Worm (Caenorhabditis elegans) whole organism, L4 larva: ENCODE measurements around the gene vps-41.

Experiments used
- D1046.2 ChIP-seq: fragments of 200-800 bp; sonication (Bioruptor generic); IDR thresholded peaks from 2 replicates; pipeline ENCODE4 v1.3.6; 2022; ENCODE audit warnings: missing genetic modification characterization, missing compliant biosample characterization
- F37D6.2 ChIP-seq: sonication (generic microtip); optimal IDR thresholded peaks from 2 replicates; lab custom pipeline; 2016; ENCODE audit warnings: mild to moderate bottlenecking, missing genetic modification characterization, missing compliant biosample characterization
- T20F7.1 ChIP-seq: fragments of 200-800 bp; sonication (Bioruptor generic); optimal IDR thresholded peaks from 2 replicates; lab custom pipeline; 2018; ENCODE audit warnings: mild to moderate bottlenecking, missing genetic modification characterization, missing compliant biosample characterization
- T26A8.4 ChIP-seq: fragments of 200-800 bp; sonication (Bioruptor generic); IDR thresholded peaks from 2 replicates; pipeline ENCODE4 v1.3.6; 2022; ENCODE audit warnings: missing genetic modification characterization, missing compliant biosample characterization
- Y105C5A.15 ChIP-seq: fragments of 200-800 bp; sonication (Bioruptor generic); IDR thresholded peaks from 2 replicates; pipeline ENCODE4 v1.3.6; 2022; ENCODE audit warnings: missing genetic modification characterization, missing compliant biosample characterization
- Y5F2A.4 ChIP-seq: fragments of 200-800 bp; sonication (Bioruptor generic); optimal IDR thresholded peaks from 2 replicates; lab custom pipeline; 2018; ENCODE audit warnings: mild to moderate bottlenecking, missing genetic modification characterization, missing compliant biosample characterization
- aha-1 ChIP-seq: fragments of 150-350 bp; peaks from one replicate; lab custom pipeline; 2014; ENCODE audit warnings: missing biosample characterization, missing genetic modification characterization
- ama-1 ChIP-seq: fragments of 150-350 bp; optimal IDR thresholded peaks from 2 replicates; lab custom pipeline; 2014; ENCODE audit warnings: inconsistent platforms, mixed read lengths
- attf-4 ChIP-seq: sonication (generic microtip); optimal IDR thresholded peaks from 3 replicates; lab custom pipeline; 2017; ENCODE audit warnings: missing biosample characterization, missing genetic modification characterization
- ceh-62 ChIP-seq: sonication (generic microtip); optimal IDR thresholded peaks from 2 replicates; lab custom pipeline; 2017; ENCODE audit warnings: missing biosample characterization, missing genetic modification characterization
- ces-1 ChIP-seq: fragments of 150-350 bp; sonication (generic microtip); optimal IDR thresholded peaks from 4 replicates; lab custom pipeline; 2014; ENCODE audit warnings: missing biosample characterization, missing genetic modification reagents, missing genetic modification characterization
- ctbp-1 ChIP-seq: fragments of 200-800 bp; sonication (Bioruptor generic); IDR thresholded peaks from 2 replicates; pipeline ENCODE4 v1.3.6; 2022; ENCODE audit warnings: missing genetic modification reagents, missing genetic modification characterization, missing compliant biosample characterization
- daf-12 ChIP-seq: fragments of 150-350 bp; optimal IDR thresholded peaks from 2 replicates; lab custom pipeline; 2014; ENCODE audit warnings: missing biosample characterization, missing genetic modification reagents, missing genetic modification characterization
- daf-16 ChIP-seq, 3 experiments: sonication (generic microtip); optimal IDR thresholded peaks; 2 replicates each; lab custom pipeline; 2016 to 2017; ENCODE audit warnings: missing genetic modification characterization in 3 of 3, missing genetic modification reagents in 3 of 3, mild to moderate bottlenecking in 2 of 3, missing compliant biosample characterization in 2 of 3, missing biosample characterization in 1 of 3, moderate library complexity in 1 of 3
- dmd-6 ChIP-seq: fragments of 200-800 bp; sonication (Bioruptor generic); IDR thresholded peaks from 2 replicates; pipeline ENCODE4 v1.3.6; 2022; ENCODE audit warnings: missing genetic modification reagents, missing genetic modification characterization, missing compliant biosample characterization
- egl-27 ChIP-seq: sonication (generic microtip); optimal IDR thresholded peaks from 3 replicates; lab custom pipeline; 2017; ENCODE audit warnings: missing biosample characterization, missing genetic modification reagents, missing genetic modification characterization
- fos-1 ChIP-seq: fragments of 150-350 bp; optimal IDR thresholded peaks from 2 replicates; lab custom pipeline; 2014; ENCODE audit warnings: missing biosample characterization, missing genetic modification characterization
- hlh-11 ChIP-seq: fragments of 200-800 bp; sonication (Bioruptor generic); optimal IDR thresholded peaks from 2 replicates; lab custom pipeline; 2018; ENCODE audit warnings: mild to moderate bottlenecking, missing genetic modification characterization, missing compliant biosample characterization
- lin-13 ChIP-seq: fragments of 150-350 bp; optimal IDR thresholded peaks from 2 replicates; lab custom pipeline; 2014; ENCODE audit warnings: missing biosample characterization, missing genetic modification reagents, missing genetic modification characterization
- lin-39 ChIP-seq: fragments of 150-350 bp; optimal IDR thresholded peaks from 2 replicates; lab custom pipeline; 2014; ENCODE audit warnings: missing biosample characterization, missing genetic modification reagents, missing genetic modification characterization
- lir-3 ChIP-seq: sonication (generic microtip); optimal IDR thresholded peaks from 2 replicates; lab custom pipeline; 2016; ENCODE audit warnings: mild to moderate bottlenecking, missing genetic modification characterization, missing compliant biosample characterization
- lsy-2 ChIP-seq, 2 experiments: fragments of 150-350 bp in 1 of 2; sonication (generic microtip) in 1 of 2; optimal IDR thresholded peaks; 2 replicates each; lab custom pipeline; 2014 to 2017; ENCODE audit warnings: missing biosample characterization in 2 of 2, missing genetic modification characterization in 2 of 2
- madf-5 ChIP-seq, 2 experiments: fragments of 200-800 bp; sonication (Bioruptor generic); IDR thresholded peaks; 2 replicates each; pipeline ENCODE4 v1.3.6; 2022; ENCODE audit warnings: missing compliant biosample characterization in 2 of 2, missing genetic modification characterization in 2 of 2
- mdl-1 ChIP-seq, 2 experiments: fragments of 150-350 bp in 1 of 2; sonication (generic microtip) in 1 of 2; optimal IDR thresholded peaks; 2 replicates each; lab custom pipeline; 2014 to 2017; ENCODE audit warnings: missing biosample characterization in 2 of 2, missing genetic modification characterization in 2 of 2
- mep-1 ChIP-seq: fragments of 150-350 bp; sonication (generic microtip); optimal IDR thresholded peaks from 3 replicates; lab custom pipeline; 2014; ENCODE audit warnings: missing biosample characterization, missing genetic modification characterization
- mxl-3 ChIP-seq: fragments of 200-800 bp; sonication (Bioruptor generic); optimal IDR thresholded peaks from 2 replicates; lab custom pipeline; 2018; ENCODE audit warnings: mild to moderate bottlenecking, missing genetic modification characterization, missing compliant biosample characterization
- nhr-11 ChIP-seq: fragments of 150-350 bp; optimal IDR thresholded peaks from 2 replicates; lab custom pipeline; 2014; ENCODE audit warnings: missing biosample characterization, missing genetic modification characterization
- nhr-28 ChIP-seq: fragments of 150-350 bp; optimal IDR thresholded peaks from 2 replicates; lab custom pipeline; 2014; ENCODE audit warnings: missing biosample characterization, missing genetic modification characterization
- nhr-48 ChIP-seq: sonication (generic microtip); optimal IDR thresholded peaks from 2 replicates; lab custom pipeline; 2016; ENCODE audit warnings: mild to moderate bottlenecking, missing genetic modification characterization, missing compliant biosample characterization
- nhr-6 ChIP-seq: fragments of 150-350 bp; optimal IDR thresholded peaks from 2 replicates; lab custom pipeline; 2014; ENCODE audit warnings: missing biosample characterization, missing genetic modification characterization
- nhr-76 ChIP-seq: fragments of 150-350 bp; optimal IDR thresholded peaks from 2 replicates; lab custom pipeline; 2014; ENCODE audit warnings: missing biosample characterization, missing genetic modification characterization
- nhr-77 ChIP-seq: fragments of 150-350 bp; optimal IDR thresholded peaks from 2 replicates; lab custom pipeline; 2014; ENCODE audit warnings: missing biosample characterization, missing genetic modification characterization
- php-3 ChIP-seq: fragments of 200-800 bp; sonication (Bioruptor generic); IDR thresholded peaks from 2 replicates; pipeline ENCODE4 v1.3.6; 2022; ENCODE audit warnings: missing genetic modification reagents, missing genetic modification characterization, missing compliant biosample characterization
- pqm-1 ChIP-seq: sonication (generic microtip); optimal IDR thresholded peaks from 2 replicates; lab custom pipeline; 2017; ENCODE audit warnings: missing biosample characterization, missing genetic modification characterization
- rbr-2 ChIP-seq: sonication (generic microtip); optimal IDR thresholded peaks from 2 replicates; lab custom pipeline; 2016; ENCODE audit warnings: missing genotype, missing genetic modification characterization, missing compliant biosample characterization
- saeg-2 ChIP-seq: fragments of 200-800 bp; sonication (Bioruptor generic); IDR thresholded peaks from 2 replicates; pipeline ENCODE4 v1.3.6; 2022; ENCODE audit warnings: missing genetic modification reagents, missing genetic modification characterization, missing compliant biosample characterization
- sdz-12 ChIP-seq: fragments of 200-800 bp; sonication (Bioruptor generic); optimal IDR thresholded peaks from 2 replicates; lab custom pipeline; 2018; ENCODE audit warnings: mild to moderate bottlenecking, missing genetic modification characterization, missing compliant biosample characterization
- snpc-1.2 ChIP-seq: fragments of 200-800 bp; sonication (Bioruptor generic); IDR thresholded peaks from 2 replicates; pipeline ENCODE4 v1.3.6; 2022; ENCODE audit warnings: missing genetic modification reagents, missing genetic modification characterization, missing compliant biosample characterization
- snpc-4 ChIP-seq: fragments of 150-350 bp; optimal IDR thresholded peaks from 2 replicates; lab custom pipeline; 2014; ENCODE audit warnings: missing biosample characterization, missing genetic modification characterization
- tag-97 ChIP-seq: fragments of 200-800 bp; sonication (Bioruptor generic); IDR thresholded peaks from 2 replicates; pipeline ENCODE4 v1.3.6; 2022; ENCODE audit warnings: missing genetic modification characterization, missing compliant biosample characterization
- tra-1 ChIP-seq: fragments of 200-800 bp; sonication (Bioruptor generic); IDR thresholded peaks from 2 replicates; pipeline ENCODE4 v1.3.6; 2022; ENCODE audit warnings: missing genetic modification reagents, missing genetic modification characterization, missing compliant biosample characterization
- unc-130 ChIP-seq: sonication (generic microtip); optimal IDR thresholded peaks from 2 replicates; lab custom pipeline; 2016; ENCODE audit warnings: missing genetic modification reagents, missing genetic modification characterization, missing compliant biosample characterization
- unc-62 ChIP-seq, 3 experiments: fragments of 150-350 bp in 1 of 3; sonication (generic microtip); optimal IDR thresholded peaks in 2 of 3; peaks in 1 of 3; 1 replicate in 1 of 3; 2 replicates in 2 of 3; lab custom pipeline; 2014 to 2017; ENCODE audit warnings: missing biosample characterization in 3 of 3, missing genetic modification characterization in 3 of 3, missing genetic modification reagents in 3 of 3, missing genotype in 1 of 3
- zag-1 ChIP-seq: fragments of 150-350 bp; optimal IDR thresholded peaks from 2 replicates; lab custom pipeline; 2014; ENCODE audit warnings: missing biosample characterization, missing genetic modification characterization
- zfp-2 ChIP-seq: sonication (generic microtip); optimal IDR thresholded peaks from 2 replicates; lab custom pipeline; 2016; ENCODE audit warnings: mild to moderate bottlenecking, missing genetic modification characterization, missing compliant biosample characterization
- zfp-3 ChIP-seq: fragments of 200-800 bp; sonication (Bioruptor generic); conservative IDR thresholded peaks from 2 replicates; pipeline ENCODE4 v1.3.6; 2022; ENCODE audit warnings: missing genetic modification reagents, missing genetic modification characterization, missing compliant biosample characterization
- ztf-11 ChIP-seq: fragments of 150-350 bp; optimal IDR thresholded peaks from 2 replicates; lab custom pipeline; 2014; ENCODE audit warnings: missing biosample characterization, missing genetic modification characterization
- ztf-7 ChIP-seq: fragments of 150-350 bp; optimal IDR thresholded peaks from 2 replicates; lab custom pipeline; 2014; ENCODE audit warnings: missing biosample characterization, missing genetic modification characterization

vps-41 gene

DNA sequence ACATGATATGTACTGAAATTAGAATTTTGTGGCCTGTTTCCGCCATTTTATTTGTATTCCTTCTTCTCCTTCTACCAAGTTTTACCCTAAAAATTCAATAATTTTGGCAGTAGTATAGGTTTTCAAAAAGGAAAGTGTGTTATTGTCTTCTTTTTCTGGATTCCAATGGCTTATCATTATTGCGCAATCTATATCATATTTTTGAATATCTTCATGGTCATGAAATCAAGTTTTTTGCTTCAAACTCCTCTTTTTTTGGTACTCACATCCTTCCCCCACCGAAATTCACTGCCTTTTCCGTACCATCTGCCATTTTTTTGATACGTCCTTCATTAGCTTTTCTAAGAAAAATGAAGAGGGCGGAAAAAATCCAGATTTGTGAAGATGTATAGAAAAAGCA, 34.9 kb upstream of the vps-41 start:
- TF ChIP-seq aha-1 (tag; lab: Kevin White, UChicago) (peak; percentile 63), attf-4 (tag; lab: Kevin White, UChicago) (no peak), F37D6.2 (tag; lab: Kevin White, UChicago) (no peak), snpc-1.2 (GFP tag; lab: Robert Waterston, UW) (no peak), nhr-48 (no peak), zag-1 (no peak), T26A8.4 (GFP tag; lab: Robert Waterston, UW) (no peak), mxl-3 (GFP tag; lab: Kevin White, UChicago) (no peak)

DNA sequence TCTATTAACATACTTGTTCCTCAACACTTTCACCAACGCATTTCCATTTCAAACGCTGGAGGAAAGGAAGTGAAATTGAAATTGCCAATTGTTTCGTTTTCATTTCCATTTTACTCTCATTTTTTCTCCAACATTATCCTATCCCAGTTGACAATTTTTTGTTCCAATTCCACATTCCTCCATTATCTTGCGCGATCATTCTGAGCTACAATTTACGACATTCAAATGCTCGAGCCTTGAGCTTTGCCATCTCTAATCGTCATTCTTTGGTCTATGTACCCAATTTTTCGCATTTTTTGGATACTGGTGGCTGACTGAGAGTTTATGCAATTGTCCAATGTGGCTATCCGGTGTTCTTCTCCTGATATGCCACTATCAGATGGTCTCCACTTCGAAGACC, 34.0 kb upstream of the vps-41 start, which contains the start of gene Y34B4A.10:
Y34B4A.10 (plus strand) TSS at position 301 of the 400 bp plus-strand sequence.
- no peak for TF ChIP-seq ceh-62 (tag; lab: Kevin White, UChicago)
- TF ChIP-seq unc-62 (GFP tag; optimal IDR thresholded peaks at IDR 0.05 in 1 of 2; lab: Kevin White, UChicago): peak in 1 of 2 experiments; percentile 6
- TF ChIP-seq unc-62 (tag; optimal IDR thresholded peaks at IDR 0.05; lab: Kevin White, UChicago): no peak

DNA sequence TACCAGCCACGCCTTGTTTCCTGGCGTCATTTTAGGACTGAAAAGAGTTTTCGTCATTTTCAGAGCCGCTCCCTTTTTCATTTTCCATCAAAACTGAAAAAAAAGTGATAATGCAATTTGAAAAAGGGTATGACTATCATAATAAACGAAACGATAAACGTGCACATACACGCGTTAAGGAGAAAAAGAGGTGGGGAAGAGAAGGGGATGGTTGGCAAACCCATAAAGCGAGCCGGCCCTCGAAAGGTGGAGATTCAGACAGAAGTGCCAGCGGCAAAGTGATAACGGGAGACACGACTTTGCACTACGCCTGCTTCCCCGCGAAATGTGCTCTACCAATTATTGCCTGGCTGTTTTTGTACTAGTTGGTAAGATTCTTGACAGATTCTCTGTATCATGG, 30.8 kb upstream of the vps-41 start, which contains the start of gene nspg-14:
nspg-14 (plus strand) TSS at position 250 of the 400 bp plus-strand sequence.
- TF ChIP-seq snpc-4 (tag; lab: Kevin White, UChicago) (no peak), unc-130 (GFP tag; lab: Kevin White, UChicago) (no peak), nhr-11 (tag; lab: Kevin White, UChicago) (no peak), daf-16 (GFP tag; optimal IDR thresholded peaks at IDR 0.05; lab: Kevin White, UChicago) (no peak), daf-16 (tag; optimal IDR thresholded peaks at IDR 0.05; lab: Kevin White, UChicago) (peak; percentile 69), lin-39 (tag; lab: Kevin White, UChicago) (no peak), Y5F2A.4 (GFP tag; lab: Kevin White, UChicago) (no peak), nhr-6 (no peak), pqm-1 (peak; percentile 83), mep-1 (peak; percentile 20), fos-1 (tag; lab: Kevin White, UChicago) (no peak), aha-1 (tag; lab: Kevin White, UChicago) (no peak), nhr-28 (tag; lab: Kevin White, UChicago) (peak; percentile 73), ctbp-1 (GFP tag; lab: Robert Waterston, UW) (no peak), Y105C5A.15 (GFP tag; lab: Robert Waterston, UW) (no peak), madf-5 (GFP tag; IDR thresholded peaks at IDR 0.05; lab: Robert Waterston, UW) (no peak), egl-27 (tag; lab: Kevin White, UChicago) (no peak), dmd-6 (GFP tag; lab: Robert Waterston, UW) (peak; percentile 74), zfp-2 (tag; lab: Kevin White, UChicago) (no peak), daf-12 (tag; lab: Kevin White, UChicago) (no peak), nhr-77 (no peak), rbr-2 (tag; lab: Kevin White, UChicago) (no peak), ztf-7 (no peak), hlh-11 (tag; lab: Kevin White, UChicago) (peak; percentile 75), lir-3 (tag; lab: Kevin White, UChicago) (no peak), mdl-1 (tag; optimal IDR thresholded peaks at IDR 0.05; lab: Kevin White, UChicago) (peak in 1 of 2 experiments; percentile 21), zag-1 (no peak), mxl-3 (GFP tag; lab: Kevin White, UChicago) (peak; percentile 36), T20F7.1 (GFP tag; lab: Kevin White, UChicago) (no peak), ztf-11 (tag; lab: Kevin White, UChicago) (no peak), sdz-12 (GFP tag; lab: Kevin White, UChicago) (no peak), php-3 (GFP tag; lab: Robert Waterston, UW) (peak; percentile 69), tag-97 (no peak), zfp-3 (GFP tag; lab: Robert Waterston, UW) (no peak), saeg-2 (GFP tag; lab: Robert Waterston, UW) (no peak), nhr-76 (tag; lab: Kevin White, UChicago) (no peak), unc-62 (GFP tag; optimal IDR thresholded peaks at IDR 0.05 in 1 of 2; lab: Kevin White, UChicago) (no peak), unc-62 (tag; optimal IDR thresholded peaks at IDR 0.05; lab: Kevin White, UChicago) (no peak), lin-13 (no peak), ces-1 (no peak), D1046.2 (GFP tag; lab: Robert Waterston, UW) (no peak), tra-1 (GFP tag; lab: Robert Waterston, UW) (0 out of 2 replicates have a peak, but pooled peaks have one; percentile 12), lsy-2 (tag; optimal IDR thresholded peaks at IDR 0.05; lab: Kevin White, UChicago) (no peak), ama-1 (lab: Kevin White, UChicago) (no peak)
